Fruit fly (Drosophila melanogaster): ENCODE results near the gene Sec15.
A peak's percentile ranks its signal among the peaks of the same experiment; 100 is the strongest.

DNA sequence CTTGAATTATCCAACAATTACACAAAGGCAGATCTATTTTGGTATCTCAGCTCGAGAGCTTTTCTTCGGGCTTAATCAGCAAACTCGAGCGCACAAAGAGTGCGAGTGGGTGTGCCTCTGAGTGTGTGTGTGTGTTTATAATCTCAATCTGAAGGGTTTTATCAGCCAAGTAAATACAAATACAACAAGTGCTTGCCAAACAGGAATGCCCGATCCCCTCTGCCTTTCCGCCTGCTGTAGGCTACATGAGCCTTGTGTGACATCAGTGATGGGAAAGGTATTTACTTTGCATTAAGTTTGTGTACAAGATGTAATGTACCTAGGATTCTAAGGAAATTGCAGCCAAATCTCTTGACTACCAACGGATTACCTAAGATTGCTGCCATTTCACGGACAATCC is 18.4 kb downstream of the Sec15 start:
- peak; percentile 42; the same call in 1 of the 3 replicates for TF ChIP-seq fd96Ca (GFP tag; IDR thresholded peaks at IDR 0.05)
- peak; percentile 12 for TF ChIP-seq gl (tag; optimal IDR thresholded peaks at IDR 0.05)
- TF ChIP-seq CG10348 (GFP tag; IDR thresholded peaks at IDR 0.05) = no peak
- peak; percentile 43 for TF ChIP-seq Snoo (tag; optimal IDR thresholded peaks at IDR 0.05)
- TF ChIP-seq CG14655 (GFP tag; optimal IDR thresholded peaks at IDR 0.05) = no peak

All from whole organism, pupa.